Worm (Caenorhabditis elegans) whole organism, L2 larva: ENCODE measurements around the gene F09E5.8.
"Not testable (repeated sequence)": the region's sequence is repeated elsewhere in the genome, so short reads cannot be mapped to it uniquely, and the experiment has no call there.

ENCODE experiments used
- C34F6.9 ChIP-seq: fragments of 150-350 bp; optimal IDR thresholded peaks from 2 replicates; lab custom pipeline; 2014; ENCODE audit warnings: missing biosample characterization, missing genetic modification characterization
- F13H6.1 ChIP-seq: sonication (generic microtip); optimal IDR thresholded peaks from 2 replicates; lab custom pipeline; 2016; ENCODE audit warnings: missing genetic modification characterization, missing compliant biosample characterization
- R02D3.7 ChIP-seq: fragments of 150-350 bp; optimal IDR thresholded peaks from 2 replicates; lab custom pipeline; 2014; ENCODE audit warnings: missing biosample characterization, missing genetic modification characterization
- Y55F3AM.14 ChIP-seq: fragments of 200-800 bp; sonication (Bioruptor generic); optimal IDR thresholded peaks from 2 replicates; lab custom pipeline; 2018; ENCODE audit warnings: mild to moderate bottlenecking, missing genetic modification characterization, missing compliant biosample characterization
- aly-2 ChIP-seq: fragments of 150-350 bp; optimal IDR thresholded peaks from 2 replicates; lab custom pipeline; 2014; ENCODE audit warnings: missing biosample characterization, missing genetic modification characterization
- blmp-1 ChIP-seq: sonication (generic microtip); optimal IDR thresholded peaks from 2 replicates; lab custom pipeline; 2017; ENCODE audit warnings: missing genetic modification characterization, mild to moderate bottlenecking, missing compliant biosample characterization, antibody characterized with exemption, moderate library complexity; ENCODE audit not compliant: insufficient read depth
- ceh-16 ChIP-seq: fragments of 150-350 bp; optimal IDR thresholded peaks from 2 replicates; lab custom pipeline; 2014; ENCODE audit warnings: missing biosample characterization, missing genetic modification characterization
- elt-3 ChIP-seq: sonication (generic microtip); optimal IDR thresholded peaks from 2 replicates; lab custom pipeline; 2017; ENCODE audit warnings: missing biosample characterization, missing genetic modification characterization
- fos-1 ChIP-seq: fragments of 150-350 bp; optimal IDR thresholded peaks from 2 replicates; lab custom pipeline; 2014; ENCODE audit warnings: missing biosample characterization, missing genetic modification characterization
- gmeb-1 ChIP-seq: fragments of 150-350 bp; optimal IDR thresholded peaks from 2 replicates; lab custom pipeline; 2014; ENCODE audit warnings: missing biosample characterization, missing genetic modification characterization
- lin-11 ChIP-seq: fragments of 150-350 bp; sonication (generic microtip); optimal IDR thresholded peaks from 2 replicates; lab custom pipeline; 2014; ENCODE audit warnings: missing biosample characterization, missing genetic modification characterization, inconsistent platforms, mixed read lengths
- lin-39 ChIP-seq: fragments of 150-350 bp; optimal IDR thresholded peaks from 2 replicates; lab custom pipeline; 2014; ENCODE audit warnings: missing biosample characterization, missing genetic modification reagents, missing genetic modification characterization
- lsy-2 ChIP-seq, 2 experiments: fragments of 150-350 bp in 1 of 2; sonication (generic microtip) in 1 of 2; optimal IDR thresholded peaks; 2 replicates each; lab custom pipeline; 2014 to 2017; ENCODE audit warnings: missing biosample characterization in 2 of 2, missing genetic modification characterization in 2 of 2
- mab-5 ChIP-seq: fragments of 150-350 bp; optimal IDR thresholded peaks from 2 replicates; lab custom pipeline; 2014; ENCODE audit warnings: missing biosample characterization, missing genetic modification characterization
- mbf-1 ChIP-seq: sonication (generic microtip); optimal IDR thresholded peaks from 2 replicates; lab custom pipeline; 2017; ENCODE audit warnings: missing biosample characterization, missing genetic modification characterization
- mdl-1 ChIP-seq, 2 experiments: fragments of 150-350 bp in 1 of 2; sonication (generic microtip) in 1 of 2; optimal IDR thresholded peaks; 2 replicates each; lab custom pipeline; 2017; ENCODE audit warnings: missing biosample characterization in 2 of 2, missing genetic modification characterization in 2 of 2
- nhr-10 ChIP-seq: sonication (generic microtip); optimal IDR thresholded peaks from 2 replicates; lab custom pipeline; 2017; ENCODE audit warnings: missing biosample characterization, missing genetic modification characterization
- nhr-11 ChIP-seq: fragments of 150-350 bp; optimal IDR thresholded peaks from 2 replicates; lab custom pipeline; 2014; ENCODE audit warnings: missing biosample characterization, missing genetic modification characterization
- nhr-12 ChIP-seq: fragments of 150-350 bp; optimal IDR thresholded peaks from 2 replicates; lab custom pipeline; 2014; ENCODE audit warnings: missing biosample characterization, missing genetic modification characterization
- nhr-129 ChIP-seq: fragments of 150-350 bp; optimal IDR thresholded peaks from 2 replicates; lab custom pipeline; 2014; ENCODE audit warnings: missing biosample characterization, missing genetic modification characterization
- nhr-23 ChIP-seq: fragments of 150-350 bp; optimal IDR thresholded peaks from 2 replicates; lab custom pipeline; 2014; ENCODE audit warnings: missing biosample characterization, missing genetic modification reagents, missing genetic modification characterization
- nhr-25 ChIP-seq: fragments of 150-350 bp; sonication (generic microtip); optimal IDR thresholded peaks from 3 replicates; lab custom pipeline; 2014; ENCODE audit warnings: missing biosample characterization, missing genetic modification characterization
- peb-1 ChIP-seq: fragments of 150-350 bp; optimal IDR thresholded peaks from 2 replicates; lab custom pipeline; 2014; ENCODE audit warnings: missing biosample characterization, missing genetic modification characterization
- skn-1 ChIP-seq: sonication (generic microtip); optimal IDR thresholded peaks from 2 replicates; lab custom pipeline; 2017; ENCODE audit warnings: missing biosample characterization, missing genetic modification characterization
- sma-9 ChIP-seq, 2 experiments: fragments of 150-350 bp in 1 of 2; sonication (generic microtip) in 1 of 2; optimal IDR thresholded peaks; 2 replicates each; lab custom pipeline; 2014 to 2016; ENCODE audit warnings: missing genetic modification characterization in 2 of 2, mild to moderate bottlenecking in 1 of 2, missing biosample characterization in 1 of 2, missing compliant biosample characterization in 1 of 2, missing genetic modification reagents in 1 of 2, moderate library complexity in 1 of 2
- unc-55 ChIP-seq: fragments of 150-350 bp; sonication (generic microtip); optimal IDR thresholded peaks from 3 replicates; lab custom pipeline; 2014; ENCODE audit warnings: missing biosample characterization, missing genetic modification reagents, missing genetic modification characterization
- unc-62 ChIP-seq: fragments of 150-350 bp; optimal IDR thresholded peaks from 2 replicates; lab custom pipeline; 2014; ENCODE audit warnings: missing biosample characterization, missing genetic modification reagents, missing genetic modification characterization
- zag-1 ChIP-seq: fragments of 150-350 bp; optimal IDR thresholded peaks from 2 replicates; lab custom pipeline; 2014; ENCODE audit warnings: missing biosample characterization, missing genetic modification characterization
- ztf-11 ChIP-seq: sonication (generic microtip); optimal IDR thresholded peaks from 2 replicates; lab custom pipeline; 2017; ENCODE audit warnings: missing biosample characterization, missing genetic modification characterization

The F09E5.8 gene

DNA sequence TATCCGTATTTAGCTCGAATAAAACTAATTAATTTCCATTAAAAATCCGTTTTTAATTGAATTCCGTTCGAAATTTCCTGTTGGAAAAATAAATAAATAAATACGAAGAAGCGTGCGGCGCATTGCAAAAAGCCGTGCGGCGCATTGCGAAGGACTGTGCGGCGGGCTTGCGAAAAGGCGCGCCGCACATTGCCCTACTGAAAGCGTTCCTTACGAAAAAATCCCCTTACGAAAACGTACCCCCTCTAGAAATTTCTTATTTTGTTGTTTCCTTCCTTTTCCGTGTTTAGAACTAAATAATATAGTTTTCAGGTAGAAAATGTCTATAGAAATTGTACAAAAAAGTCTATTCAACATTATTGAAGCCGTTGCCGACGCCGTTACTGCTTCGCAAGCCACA, at the start of gene F09E5.8:
TSS of gene F09E5.8 (plus strand) at position 313 of the 400 bp plus-strand sequence.
- not testable (repeated sequence) for TF ChIP-seq mbf-1 (tag; lab: Kevin White, UChicago); unc-62 (GFP tag; lab: Kevin White, UChicago); nhr-10 (tag; lab: Kevin White, UChicago)

DNA sequence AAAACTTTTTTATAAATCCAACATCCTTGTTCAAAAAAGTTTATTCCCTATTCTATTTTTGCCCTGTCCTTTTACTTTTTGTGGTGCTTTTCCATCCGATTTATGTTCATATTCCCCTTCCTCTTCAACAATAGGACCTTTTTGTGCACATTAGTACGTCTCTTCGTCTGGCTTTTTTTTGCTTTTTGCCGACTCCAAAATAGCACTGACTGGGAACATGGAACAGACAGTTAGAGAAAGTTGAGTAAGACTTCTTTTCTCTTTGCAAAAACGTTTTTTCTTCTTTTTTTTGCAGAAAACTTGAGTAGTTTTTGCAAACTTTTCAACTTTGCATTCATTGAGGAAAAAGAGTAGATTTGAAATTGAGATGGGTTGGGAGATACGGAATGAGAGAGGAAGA, 48.7 kb upstream of the F09E5.8 start:
- peak; percentile 15 for TF ChIP-seq C34F6.9 (tag; lab: Kevin White, UChicago)
- no peak for TF ChIP-seq mdl-1 (tag; optimal IDR thresholded peaks at IDR 0.05; lab: Kevin White, UChicago)
- TF ChIP-seq nhr-129 (tag; lab: Kevin White, UChicago), result no peak
- TF ChIP-seq nhr-11, result no peak
- TF ChIP-seq unc-55 (GFP tag; lab: Kevin White, UChicago), result peak; percentile 66
- TF ChIP-seq aly-2 (tag; lab: Kevin White, UChicago), result no peak
- TF ChIP-seq zag-1 (tag; lab: Kevin White, UChicago), result peak; percentile 3
- no peak for TF ChIP-seq F13H6.1 (tag; lab: Kevin White, UChicago)
- TF ChIP-seq ceh-16 (tag; lab: Kevin White, UChicago), result no peak
- peak; percentile 38 for TF ChIP-seq sma-9 (GFP tag; optimal IDR thresholded peaks at IDR 0.05; lab: Kevin White, UChicago)
- no peak for TF ChIP-seq sma-9 (tag; optimal IDR thresholded peaks at IDR 0.05; lab: Kevin White, UChicago)
- TF ChIP-seq lin-11, result no peak
- TF ChIP-seq nhr-23 (tag; lab: Kevin White, UChicago), result no peak
- TF ChIP-seq elt-3 (tag; lab: Kevin White, UChicago), result no peak
- no peak for TF ChIP-seq ztf-11 (tag; lab: Kevin White, UChicago)
- TF ChIP-seq nhr-12, result no peak
- no peak for TF ChIP-seq fos-1
- TF ChIP-seq nhr-10 (tag; lab: Kevin White, UChicago), result no peak

DNA sequence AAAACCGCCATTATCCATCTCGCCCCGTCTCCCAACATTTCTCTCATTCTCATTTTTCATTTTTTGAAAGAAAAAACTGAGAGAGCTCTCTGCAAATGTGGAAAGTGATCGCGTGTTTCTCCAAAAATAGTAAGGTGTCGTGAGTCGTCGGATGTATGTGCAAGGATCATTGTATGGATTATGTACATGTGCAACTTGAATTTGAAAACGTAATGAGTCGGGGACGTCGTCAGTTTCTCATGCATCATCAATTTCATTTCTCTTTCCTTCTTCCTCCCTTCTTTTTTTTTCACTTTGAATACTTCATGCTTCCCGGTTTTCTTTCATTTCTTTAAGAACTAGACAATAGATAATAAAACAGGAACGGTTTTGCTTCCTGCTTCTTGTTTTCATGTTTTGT, 45.3 kb upstream of the F09E5.8 start:
- TF ChIP-seq unc-55 (GFP tag; lab: Kevin White, UChicago) (peak; percentile 67), R02D3.7 (tag; lab: Kevin White, UChicago) (no peak), sma-9 (GFP tag; optimal IDR thresholded peaks at IDR 0.05; lab: Kevin White, UChicago) (peak; percentile 24), sma-9 (tag; optimal IDR thresholded peaks at IDR 0.05; lab: Kevin White, UChicago) (no peak), C34F6.9 (tag; lab: Kevin White, UChicago) (peak; percentile 7)

ce11 chrII:5306197-5306596, 44.3 kb upstream of the F09E5.8 start:
- TF ChIP-seq R02D3.7 (tag; lab: Kevin White, UChicago), result no peak
- TF ChIP-seq Y55F3AM.14 (GFP tag; lab: Kevin White, UChicago), result no peak
- no peak for TF ChIP-seq mab-5
- no peak for TF ChIP-seq nhr-12
- no peak for TF ChIP-seq elt-3 (tag; lab: Kevin White, UChicago)
- no peak for TF ChIP-seq ztf-11 (tag; lab: Kevin White, UChicago)
- TF ChIP-seq peb-1 (tag; lab: Kevin White, UChicago), result no peak

ce11 chrII:5307203-5307602, 43.3 kb upstream of the F09E5.8 start:
- TF ChIP-seq fos-1 (peak; percentile 56), mbf-1 (tag; lab: Kevin White, UChicago) (no peak), R02D3.7 (tag; lab: Kevin White, UChicago) (no peak), sma-9 (GFP tag; optimal IDR thresholded peaks at IDR 0.05; lab: Kevin White, UChicago) (peak; percentile 83), sma-9 (tag; optimal IDR thresholded peaks at IDR 0.05; lab: Kevin White, UChicago) (no peak), F13H6.1 (tag; lab: Kevin White, UChicago) (peak; percentile 16), nhr-25 (tag; lab: Kevin White, UChicago) (no peak)

DNA sequence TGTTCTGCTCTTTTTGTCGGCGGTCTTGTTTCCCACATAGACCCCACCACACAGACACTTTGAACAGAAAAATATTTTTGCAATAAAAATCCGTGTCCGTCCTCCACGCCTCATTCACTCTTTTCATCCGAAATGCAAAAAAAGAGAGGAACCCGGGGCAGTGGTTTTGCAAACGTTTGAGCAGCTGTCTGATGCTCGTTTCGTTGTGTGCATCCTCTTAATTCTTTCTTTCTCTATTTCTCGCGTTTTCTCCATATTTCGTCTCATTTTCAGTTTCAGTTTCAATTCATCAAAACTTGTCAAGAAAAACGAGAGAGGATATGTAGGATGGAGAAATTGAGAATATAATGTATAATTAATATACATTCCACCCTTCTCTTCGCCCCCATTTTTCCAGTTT, 41.5 kb upstream of the F09E5.8 start:
- no peak for TF ChIP-seq blmp-1 (tag; lab: Kevin White, UChicago)
- TF ChIP-seq sma-9 (GFP tag; optimal IDR thresholded peaks at IDR 0.05; lab: Kevin White, UChicago), result no peak
- TF ChIP-seq sma-9 (tag; optimal IDR thresholded peaks at IDR 0.05; lab: Kevin White, UChicago), result no peak
- peak; percentile 79 for TF ChIP-seq unc-55 (GFP tag; lab: Kevin White, UChicago)
- peak; percentile 33 for TF ChIP-seq C34F6.9 (tag; lab: Kevin White, UChicago)
- TF ChIP-seq nhr-11, result no peak
- no peak for TF ChIP-seq lsy-2 (tag; optimal IDR thresholded peaks at IDR 0.05; lab: Kevin White, UChicago)

DNA sequence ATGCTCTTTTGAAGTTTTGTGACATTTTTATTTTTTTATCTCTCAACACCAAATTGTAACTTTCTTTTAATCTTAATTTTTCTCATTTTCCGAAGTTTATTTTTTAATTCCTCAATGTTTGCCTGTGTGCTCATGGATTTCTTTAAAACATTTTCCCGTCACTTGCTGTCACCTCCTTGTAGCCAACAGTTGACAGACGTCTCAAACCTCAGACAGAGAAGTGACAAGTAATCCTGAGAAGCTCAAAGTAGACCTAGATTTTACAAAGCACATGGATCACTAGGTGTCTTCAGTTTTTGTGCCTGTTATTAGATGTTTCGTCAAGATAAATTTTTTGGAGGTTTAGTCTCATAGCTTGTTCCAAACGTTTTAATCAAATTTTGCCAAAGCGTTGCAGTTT, 40.7 kb upstream of the F09E5.8 start:
- TF ChIP-seq mab-5 (no peak), lsy-2 (tag; optimal IDR thresholded peaks at IDR 0.05; lab: Kevin White, UChicago) (no peak), lin-39 (tag; lab: Kevin White, UChicago) (no peak), nhr-10 (tag; lab: Kevin White, UChicago) (no peak), gmeb-1 (no peak), ceh-16 (tag; lab: Kevin White, UChicago) (no peak), R02D3.7 (tag; lab: Kevin White, UChicago) (no peak), skn-1 (tag; lab: Kevin White, UChicago) (no peak)
